Comparison of ENCODE assay signal across 1 fruit fly cellular context in genomic region chr2L:20780768-20781167, dm6.
TF ChIP-seq lines count a peak whose summit lies in the region.

No protein-coding gene starts in this region.

TF ChIP-seq in whole organism, embryonic, 481 proteins besides CTCF, POLR2A, EP300 and RAD21 (continued from another document):
- TF ChIP-seq Stat92E (GFP tag; optimal IDR thresholded peaks at IDR 0.05; lab: Kevin White, UChicago) (no peak), D19B (GFP tag; optimal IDR thresholded peaks at IDR 0.05; lab: Kevin White, UChicago) (peak; percentile 40), bcd (GFP tag; optimal IDR thresholded peaks at IDR 0.05; lab: Kevin White, UChicago) (peak; percentile 56), bowl (GFP tag; IDR thresholded peaks at IDR 0.05; lab: Robert Waterston, UW) (no peak), insv (GFP tag; optimal IDR thresholded peaks at IDR 0.05; lab: Kevin White, UChicago) (peak in 1 of 2 experiments; percentile 21), zf30C (GFP tag; optimal IDR thresholded peaks at IDR 0.05; lab: Kevin White, UChicago) (no peak), CG13123 (GFP tag; optimal IDR thresholded peaks at IDR 0.05; lab: Kevin White, UChicago) (peak; percentile 56), CG17568 (GFP tag; optimal IDR thresholded peaks at IDR 0.05; lab: Kevin White, UChicago) (peak; percentile 79), pho (GFP tag; optimal IDR thresholded peaks at IDR 0.05; lab: Kevin White, UChicago) (peak; percentile 4), CG8290 (GFP tag; optimal IDR thresholded peaks at IDR 0.05; lab: Kevin White, UChicago) (peak; percentile 19), CG8290 (tag; optimal IDR thresholded peaks at IDR 0.05; lab: Kevin White, UChicago) (peak; percentile 57 to 94), CG13894 (tag; optimal IDR thresholded peaks at IDR 0.05; lab: Kevin White, UChicago) (peak; percentile 37), CG9215 (GFP tag; IDR thresholded peaks at IDR 0.05; lab: Robert Waterston, UW) (no peak), CG13775 (GFP tag; optimal IDR thresholded peaks at IDR 0.05; lab: Kevin White, UChicago) (no peak), CG34422 (GFP tag; IDR thresholded peaks at IDR 0.05; lab: Robert Waterston, UW) (no peak), CG6175 (GFP tag; IDR thresholded peaks at IDR 0.05; lab: Robert Waterston, UW) (no peak), CG8924 (tag; optimal IDR thresholded peaks at IDR 0.05; lab: Kevin White, UChicago) (peak; percentile 70), E2f1 (GFP tag; IDR thresholded peaks at IDR 0.05; lab: Robert Waterston, UW) (no peak), twi (tag; optimal IDR thresholded peaks at IDR 0.05; lab: Kevin White, UChicago) (peak; percentile 65), CG2199 (GFP tag; IDR thresholded peaks at IDR 0.05; lab: Robert Waterston, UW) (no peak), HLHmδ (GFP tag; optimal IDR thresholded peaks at IDR 0.05; lab: Kevin White, UChicago) (peak; percentile 64), lov (optimal IDR thresholded peaks at IDR 0.05; lab: Kevin White, UChicago) (no peak), lov (GFP tag; IDR thresholded peaks at IDR 0.05; lab: Robert Waterston, UW) (no peak), Oaz (GFP tag; IDR thresholded peaks at IDR 0.05; lab: Robert Waterston, UW) (no peak), gcm2 (GFP tag; optimal IDR thresholded peaks at IDR 0.05; lab: Kevin White, UChicago) (no peak)
